Fruit fly (Drosophila melanogaster) whole organism, embryonic: ENCODE results near the gene Mst36Fb.

Experiments
- Adf1 ChIP-seq: fragments of 200-800 bp; sonication (Bioruptor generic); IDR thresholded peaks from 2 replicates; pipeline ENCODE4 v1.3.6; 2022; ENCODE audit warnings: missing biosample characterization, missing genetic modification characterization
- BEAF-32 ChIP-seq: fragments of 200-800 bp; sonication (Bioruptor generic); optimal IDR thresholded peaks from 3 replicates; lab custom pipeline; 2017; ENCODE audit warnings: missing biosample characterization, missing genetic modification characterization, mild to moderate bottlenecking, moderate library complexity, missing genetic modification reagents
- CG10959 ChIP-seq: fragments of 200-800 bp; sonication (Bioruptor generic); IDR thresholded peaks from 2 replicates; pipeline ENCODE4 v1.3.6; 2022; ENCODE audit warnings: missing biosample characterization, missing genetic modification characterization
- CG11093 ChIP-seq: fragments of 200-800 bp; sonication (Bioruptor generic); IDR thresholded peaks from 3 replicates; pipeline ENCODE4 v1.3.6; 2022; ENCODE audit warnings: missing biosample characterization, missing genetic modification characterization
- CG18476 ChIP-seq: fragments of 200-800 bp; sonication (Bioruptor generic); optimal IDR thresholded peaks from 2 replicates; lab custom pipeline; 2016; ENCODE audit warnings: missing biosample characterization, mild to moderate bottlenecking, missing genetic modification characterization
- CG2120 ChIP-seq: fragments of 200-800 bp; sonication (Bioruptor generic); optimal IDR thresholded peaks from 3 replicates; lab custom pipeline; 2016; ENCODE audit warnings: missing biosample characterization, missing genetic modification characterization
- CG31441 ChIP-seq: fragments of 200-800 bp; sonication (Bioruptor generic); IDR thresholded peaks from 2 replicates; pipeline ENCODE4 v1.3.6; 2022; ENCODE audit warnings: missing biosample characterization, missing genetic modification characterization
- CG6175 ChIP-seq: fragments of 200-800 bp; sonication (Bioruptor generic); IDR thresholded peaks from 3 replicates; pipeline ENCODE4 v1.3.6; 2022; ENCODE audit warnings: missing biosample characterization, missing genetic modification characterization
- gt ChIP-seq: fragments of 200-800 bp; sonication (Bioruptor generic); IDR thresholded peaks from 2 replicates; pipeline ENCODE4 v1.3.6; 2022; ENCODE audit warnings: missing biosample characterization, missing genetic modification characterization
- jumu ChIP-seq: fragments of 200-800 bp; sonication (Bioruptor generic); optimal IDR thresholded peaks from 3 replicates; lab custom pipeline; 2016; ENCODE audit warnings: missing biosample characterization, missing genetic modification characterization
- lola ChIP-seq, 3 experiments: fragments of >200 bp in 2 of 3; fragments of 200-800 bp in 1 of 3; sonication (Bioruptor generic) in 1 of 3; optimal IDR thresholded peaks; 2 replicates each; lab custom pipeline; 2017 to 2019; ENCODE audit warnings: missing biosample characterization in 3 of 3, missing genetic modification characterization in 3 of 3, mild to moderate bottlenecking in 1 of 3, moderate library complexity in 1 of 3
- vvl ChIP-seq: fragments of 200-800 bp; sonication (Bioruptor generic); IDR thresholded peaks from 2 replicates; pipeline ENCODE4 v1.3.6; 2022; ENCODE audit warnings: missing biosample characterization, missing genetic modification characterization
- z ChIP-seq: fragments of 200-800 bp; sonication (Bioruptor generic); IDR thresholded peaks from 3 replicates; pipeline ENCODE4 v1.3.6; 2022; ENCODE audit warnings: missing biosample characterization, missing genetic modification characterization

DNA sequence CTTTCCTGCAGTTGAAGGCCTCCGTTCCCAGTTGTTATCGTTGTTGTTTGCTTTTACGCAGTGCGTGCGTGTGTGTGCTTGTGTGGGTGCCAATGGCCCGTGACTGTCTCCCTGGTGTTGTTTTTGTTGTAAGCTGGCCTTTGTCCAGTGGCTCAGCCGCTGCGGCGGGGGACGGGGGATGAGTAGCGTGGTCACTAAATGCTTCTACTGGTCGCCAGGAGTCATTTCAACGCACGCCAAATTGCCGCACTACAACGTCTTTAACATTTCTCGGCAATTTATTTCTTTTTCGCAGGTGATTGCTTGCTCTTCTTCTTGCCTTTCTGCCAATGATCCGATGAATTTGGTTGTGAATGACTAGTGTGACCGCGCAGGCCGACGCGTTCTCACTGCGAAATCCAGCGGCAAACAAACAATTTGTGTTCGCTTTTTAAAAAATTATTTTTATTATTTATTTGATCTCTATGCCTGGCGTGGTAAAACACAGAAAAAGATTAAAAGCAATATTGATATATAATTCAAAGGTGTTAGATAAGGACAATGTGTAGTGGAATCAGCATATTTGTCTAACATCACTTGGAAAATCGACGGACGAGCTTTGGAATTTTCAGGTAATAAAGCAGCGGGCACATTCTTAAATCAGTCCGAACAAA lies 33.5 kb upstream of the Mst36Fb start, which contains the start of the genes Faf2 and Grip71:
- TF ChIP-seq CG18476 (GFP tag; lab: Kevin White, UChicago) (peak; percentile 90), vvl (peak; percentile 96), BEAF-32 (GFP tag; lab: Kevin White, UChicago) (peak; percentile 79), gt (GFP tag; lab: Robert Waterston, UW) (peak; percentile 92), Adf1 (GFP tag; lab: Robert Waterston, UW) (peak; percentile 66), CG6175 (GFP tag; lab: Robert Waterston, UW) (peak; percentile 84), CG10959 (GFP tag; lab: Robert Waterston, UW) (peak; percentile 92), CG11093 (GFP tag; lab: Robert Waterston, UW) (peak; percentile 96), lola (GFP tag; optimal IDR thresholded peaks at IDR 0.05; lab: Kevin White, UChicago) (peak in 2 of 3 experiments; percentile 86 to 98), CG31441 (GFP tag; lab: Robert Waterston, UW) (peak; percentile 90), CG2120 (peak; percentile 94), z (GFP tag; lab: Robert Waterston, UW) (peak; percentile 69; the same call in 1 of the 3 replicates), jumu (GFP tag; lab: Kevin White, UChicago) (peak; percentile 80)
